Worm (Caenorhabditis elegans): Measurements from ENCODE around the gene C31B8.7.

- no peak for TF ChIP-seq flt-1 (GFP tag; IDR thresholded peaks at IDR 0.05)
- TF ChIP-seq ztf-23 (GFP tag; IDR thresholded peaks at IDR 0.05): no peak
- TF ChIP-seq klf-2 (GFP tag; conservative IDR thresholded peaks at IDR 0.05): no peak
- TF ChIP-seq med-1 (GFP tag; optimal IDR thresholded peaks at IDR 0.05; ENCODE audit: insufficient read depth): no peak
- TF ChIP-seq tab-1 (GFP tag; IDR thresholded peaks at IDR 0.05): no peak
- no peak for TF ChIP-seq cog-1 (tag; optimal IDR thresholded peaks at IDR 0.05)
- no peak for TF ChIP-seq T22C8.4 (GFP tag; IDR thresholded peaks at IDR 0.05)
Observed at ce11 chrV:2871754-2872504, 31.2 kb downstream of the C31B8.7 start.

Measured in whole organism, midembryonic.